Fruit fly (Drosophila melanogaster) whole organism, prepupa: ENCODE measurements around the gene Flacc.

Experiments
- CG1621 ChIP-seq: fragments of 200-800 bp; sonication (Bioruptor generic); optimal IDR thresholded peaks from 3 replicates; lab custom pipeline; 2018; ENCODE audit warnings: missing biosample characterization, mild to moderate bottlenecking, missing genetic modification characterization
- CG8319 ChIP-seq: fragments of 200-800 bp; sonication (Bioruptor generic); optimal IDR thresholded peaks from 3 replicates; lab custom pipeline; 2016; ENCODE audit warnings: missing biosample characterization, missing genetic modification characterization
- Gug ChIP-seq: fragments of 200-800 bp; sonication (Bioruptor generic); IDR thresholded peaks from 2 replicates; pipeline ENCODE4 v1.3.6; 2022; ENCODE audit warnings: missing biosample characterization, missing genetic modification characterization
- Hr39 ChIP-seq: fragments of 200-800 bp; sonication (Bioruptor generic); optimal IDR thresholded peaks from 2 replicates; lab custom pipeline; 2016; ENCODE audit warnings: missing biosample characterization, missing genetic modification characterization
- OdsH ChIP-seq: fragments of 200-800 bp; sonication (Bioruptor generic); optimal IDR thresholded peaks from 3 replicates; lab custom pipeline; 2016; ENCODE audit warnings: missing biosample characterization, missing genetic modification characterization
- Sox15 ChIP-seq: fragments of 200-800 bp; sonication (Bioruptor generic); optimal IDR thresholded peaks from 3 replicates; lab custom pipeline; 2016; ENCODE audit warnings: missing biosample characterization, missing genetic modification characterization
- pdm3 ChIP-seq: fragments of 200-800 bp; sonication (Bioruptor generic); optimal IDR thresholded peaks from 3 replicates; lab custom pipeline; 2016; ENCODE audit warnings: missing biosample characterization, missing genetic modification characterization
- topi ChIP-seq: fragments of 200-800 bp; sonication (Bioruptor generic); optimal IDR thresholded peaks from 3 replicates; lab custom pipeline; 2016; ENCODE audit warnings: missing biosample characterization, missing genetic modification characterization

- no peak for TF ChIP-seq Hr39 (GFP tag; lab: Kevin White, UChicago)
- no peak for TF ChIP-seq OdsH (GFP tag; lab: Kevin White, UChicago)
- no peak for TF ChIP-seq CG1621 (tag; lab: Kevin White, UChicago)
- no peak for TF ChIP-seq topi (GFP tag; lab: Kevin White, UChicago)
- TF ChIP-seq pdm3 = no peak
- TF ChIP-seq Sox15 (GFP tag; lab: Kevin White, UChicago) = no peak
- TF ChIP-seq Gug (GFP tag; lab: Robert Waterston, UW) = no peak
- no peak for TF ChIP-seq CG8319 (GFP tag; lab: Kevin White, UChicago)
Observed at dm6 chrX:18913764-18914163, 20.3 kb upstream of the Flacc start.
